Worm (Caenorhabditis elegans) whole organism, young adult: ENCODE results near the gene bath-20.

ENCODE experiments used
- B0261.1 ChIP-seq: sonication (generic microtip); optimal IDR thresholded peaks from 2 replicates; lab custom pipeline; 2016; ENCODE audit warnings: mild to moderate bottlenecking, missing genetic modification characterization, moderate library complexity, missing compliant biosample characterization
- F22D6.2 ChIP-seq: sonication (generic microtip); optimal IDR thresholded peaks from 2 replicates; lab custom pipeline; 2016; ENCODE audit warnings: mild to moderate bottlenecking, missing genetic modification characterization, missing compliant biosample characterization
- F49E8.2 ChIP-seq: sonication (generic microtip); optimal IDR thresholded peaks from 3 replicates; lab custom pipeline; 2017; ENCODE audit warnings: missing genetic modification characterization, mild to moderate bottlenecking, missing compliant biosample characterization, antibody characterized with exemption, moderate library complexity; ENCODE audit not compliant: insufficient read depth
- T07F8.4 ChIP-seq: sonication (generic microtip); optimal IDR thresholded peaks from 2 replicates; lab custom pipeline; 2016; ENCODE audit warnings: mild to moderate bottlenecking, missing genetic modification characterization, moderate library complexity, missing compliant biosample characterization
- cebp-1 ChIP-seq, 2 experiments: fragments of 200-800 bp in 1 of 2; sonication (Bioruptor generic) in 1 of 2; sonication (generic microtip) in 1 of 2; IDR thresholded peaks in 1 of 2; optimal IDR thresholded peaks in 1 of 2; 2 replicates each; pipeline versions ENCODE4 v1.3.6 to Lab custom; 2017 to 2022; ENCODE audit warnings: missing compliant biosample characterization in 2 of 2, missing genetic modification characterization in 2 of 2, mild to moderate bottlenecking in 1 of 2, missing genetic modification reagents in 1 of 2, moderate library complexity in 1 of 2
- hlh-12 ChIP-seq: sonication (generic microtip); optimal IDR thresholded peaks from 2 replicates; lab custom pipeline; 2016; ENCODE audit warnings: missing genetic modification characterization, missing compliant biosample characterization
- hmg-20 ChIP-seq: fragments of 200-800 bp; sonication (Bioruptor generic); IDR thresholded peaks from 2 replicates; pipeline ENCODE4 v1.3.6; 2022; ENCODE audit warnings: missing genetic modification reagents, missing genetic modification characterization, missing compliant biosample characterization
- lin-35 ChIP-seq, 3 experiments: fragments of 150-350 bp in 2 of 3; sonication (generic microtip) in 1 of 3; optimal IDR thresholded peaks; 2 replicates each; lab custom pipeline; 2014 to 2018; ENCODE audit warnings: missing biosample characterization in 3 of 3, missing genetic modification characterization in 3 of 3, missing genetic modification reagents in 3 of 3
- madf-8 ChIP-seq: fragments of 200-800 bp; sonication (Bioruptor generic); conservative IDR thresholded peaks from 2 replicates; pipeline ENCODE4 v1.3.6; 2022; ENCODE audit warnings: missing genetic modification reagents, missing genetic modification characterization, missing compliant biosample characterization
- pha-4 ChIP-seq: fragments of 150-350 bp; sonication (generic microtip); optimal IDR thresholded peaks from 2 replicates; lab custom pipeline; 2014; ENCODE audit warnings: missing biosample characterization, missing genetic modification reagents, missing genetic modification characterization
- rcor-1 ChIP-seq: fragments of 200-800 bp; sonication (Bioruptor generic); IDR thresholded peaks from 2 replicates; pipeline ENCODE4 v1.3.6; 2022; ENCODE audit warnings: missing genetic modification reagents, missing genetic modification characterization, missing compliant biosample characterization
- repo-1 ChIP-seq: sonication (generic microtip); optimal IDR thresholded peaks from 2 replicates; lab custom pipeline; 2017; ENCODE audit warnings: mild to moderate bottlenecking, missing genetic modification characterization, missing compliant biosample characterization
- snpc-4 ChIP-seq, 5 experiments: fragments of 150-350 bp in 1 of 5; sonication (generic microtip) in 4 of 5; optimal IDR thresholded peaks; 2 replicates each; lab custom pipeline; 2014 to 2018; ENCODE audit warnings: missing genetic modification characterization in 5 of 5, missing biosample characterization in 3 of 5, antibody characterized with exemption in 2 of 5, mild to moderate bottlenecking in 2 of 5, missing compliant biosample characterization in 2 of 5, missing genotype in 2 of 5, moderate library complexity in 2 of 5, missing genetic modification reagents in 1 of 5
- ztf-25 ChIP-seq: fragments of 200-800 bp; sonication (Bioruptor generic); IDR thresholded peaks from 2 replicates; pipeline ENCODE4 v1.3.6; 2022; ENCODE audit warnings: missing genetic modification reagents, missing genetic modification characterization, missing compliant biosample characterization

DNA sequence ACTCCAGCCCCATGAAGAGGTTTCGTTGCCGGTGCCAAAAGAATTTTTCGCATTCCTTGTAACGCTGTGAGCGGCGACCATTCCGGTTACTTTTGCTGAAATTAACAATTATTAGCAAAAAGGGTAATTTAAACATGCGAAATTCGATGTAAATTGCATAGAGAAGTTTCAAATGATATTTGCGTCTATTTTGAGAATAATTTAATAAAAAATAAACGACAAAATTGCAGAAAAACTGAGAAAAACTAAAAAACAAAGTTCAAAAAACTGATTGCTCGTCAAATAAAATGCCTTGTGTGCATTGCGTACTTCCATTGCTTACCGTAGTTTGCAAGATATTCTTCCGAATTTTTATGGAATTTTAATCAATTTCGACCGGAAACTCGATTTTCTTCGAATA, 3.2 kb upstream of the bath-20 start, which contains the start of gene bath-24:
- no peak for TF ChIP-seq T07F8.4
- no peak for TF ChIP-seq pha-4
- no peak for TF ChIP-seq repo-1
- no peak for TF ChIP-seq ztf-25 (GFP tag; lab: Robert Waterston, UW)
- TF ChIP-seq hlh-12: no peak
- no peak for TF ChIP-seq hmg-20
- TF ChIP-seq lin-35 (GFP tag; optimal IDR thresholded peaks at IDR 0.05; lab: Kevin White, UChicago): no peak
- no peak for TF ChIP-seq F49E8.2 (tag; lab: Kevin White, UChicago)
- no peak for TF ChIP-seq B0261.1 (tag; lab: Kevin White, UChicago)
- TF ChIP-seq snpc-4 (GFP tag; optimal IDR thresholded peaks at IDR 0.05; lab: Kevin White, UChicago): no peak
- TF ChIP-seq snpc-4 (tag; optimal IDR thresholded peaks at IDR 0.05; lab: Kevin White, UChicago): no peak
- TF ChIP-seq F22D6.2 (tag; lab: Kevin White, UChicago): no peak
- TF ChIP-seq madf-8 (GFP tag; lab: Robert Waterston, UW): no peak
- TF ChIP-seq cebp-1 (GFP tag; IDR thresholded peaks at IDR 0.05; lab: Robert Waterston, UW): no peak
- no peak for TF ChIP-seq cebp-1 (tag; optimal IDR thresholded peaks at IDR 0.05; lab: Kevin White, UChicago)
- TF ChIP-seq rcor-1 (GFP tag; lab: Robert Waterston, UW): no peak
